Worm (Caenorhabditis elegans) whole organism, L4 larva: ENCODE measurements around the gene dyf-6.

Experiments
- fkh-10 ChIP-seq: fragments of 150-350 bp; optimal IDR thresholded peaks from 2 replicates; lab custom pipeline; 2014; ENCODE audit warnings: missing biosample characterization, missing genetic modification reagents, missing genetic modification characterization
- jun-1 ChIP-seq: fragments of 150-350 bp; optimal IDR thresholded peaks from 2 replicates; lab custom pipeline; 2014; ENCODE audit warnings: missing biosample characterization, missing genetic modification reagents, missing genetic modification characterization
- lin-1 ChIP-seq: fragments of 200-800 bp; sonication (Bioruptor generic); IDR thresholded peaks from 2 replicates; pipeline ENCODE4 v1.3.6; 2022; ENCODE audit warnings: missing genetic modification reagents, missing genetic modification characterization, missing compliant biosample characterization
- mdl-1 ChIP-seq, 2 experiments: fragments of 150-350 bp in 1 of 2; sonication (generic microtip) in 1 of 2; optimal IDR thresholded peaks; 2 replicates each; lab custom pipeline; 2014 to 2017; ENCODE audit warnings: missing biosample characterization in 2 of 2, missing genetic modification characterization in 2 of 2
- mxl-2 ChIP-seq: fragments of 200-800 bp; sonication (Bioruptor generic); conservative IDR thresholded peaks from 2 replicates; pipeline ENCODE4 v1.3.6; 2022; ENCODE audit warnings: missing genetic modification reagents, missing genetic modification characterization, missing compliant biosample characterization
- nhr-25 ChIP-seq: sonication (generic microtip); optimal IDR thresholded peaks from 2 replicates; lab custom pipeline; 2017; ENCODE audit warnings: missing genetic modification characterization, mild to moderate bottlenecking, missing compliant biosample characterization, antibody characterized with exemption, moderate library complexity, borderline replicate concordance; ENCODE audit not compliant: insufficient read depth
- snpc-1.2 ChIP-seq: fragments of 200-800 bp; sonication (Bioruptor generic); IDR thresholded peaks from 2 replicates; pipeline ENCODE4 v1.3.6; 2022; ENCODE audit warnings: missing genetic modification reagents, missing genetic modification characterization, missing compliant biosample characterization
- unc-39 ChIP-seq: sonication (generic microtip); optimal IDR thresholded peaks from 2 replicates; lab custom pipeline; 2017; ENCODE audit warnings: missing biosample characterization, missing genetic modification characterization
- zag-1 ChIP-seq: fragments of 150-350 bp; optimal IDR thresholded peaks from 2 replicates; lab custom pipeline; 2014; ENCODE audit warnings: missing biosample characterization, missing genetic modification characterization

ce11 chrX:10353857-10354256 is 32.5 kb downstream of the dyf-6 start:
- TF ChIP-seq jun-1 (tag; lab: Kevin White, UChicago) (no peak), lin-1 (GFP tag; lab: Robert Waterston, UW) (no peak), snpc-1.2 (no peak), unc-39 (tag; lab: Kevin White, UChicago) (no peak), zag-1 (no peak), mxl-2 (GFP tag; lab: Robert Waterston, UW) (no peak), nhr-25 (tag; lab: Kevin White, UChicago) (no peak), mdl-1 (tag; optimal IDR thresholded peaks at IDR 0.05; lab: Kevin White, UChicago) (no peak), fkh-10 (GFP tag; lab: Kevin White, UChicago) (no peak)
